Fruit fly (Drosophila melanogaster): ENCODE results near the gene CG31952.

dm6 chr2L:3461760-3462159, 45.3 kb downstream of the CG31952 start, which contains the start of gene CG3246:
- TF ChIP-seq rn (GFP tag; IDR thresholded peaks at IDR 0.05) (no peak), Ets98B (GFP tag; IDR thresholded peaks at IDR 0.05) (no peak), CG12605 (GFP tag; IDR thresholded peaks at IDR 0.05) (no peak), CG8301 (tag; optimal IDR thresholded peaks at IDR 0.05) (no peak), D1 (tag; optimal IDR thresholded peaks at IDR 0.05) (no peak), CG14655 (GFP tag; optimal IDR thresholded peaks at IDR 0.05) (no peak), CG13204 (GFP tag; optimal IDR thresholded peaks at IDR 0.05) (no peak), CG4496 (GFP tag; IDR thresholded peaks at IDR 0.05) (no peak), fd96Ca (GFP tag; IDR thresholded peaks at IDR 0.05) (no peak), CG10348 (GFP tag; IDR thresholded peaks at IDR 0.05) (no peak), CG8159 (tag; optimal IDR thresholded peaks at IDR 0.05) (no peak), EcR (GFP tag; optimal IDR thresholded peaks at IDR 0.05) (no peak), Pif1A (GFP tag; optimal IDR thresholded peaks at IDR 0.05) (no peak), CG32121 (GFP tag; IDR thresholded peaks at IDR 0.05) (no peak)
